Fruit fly (Drosophila melanogaster): ENCODE results near the gene CycJ.
A peak's percentile ranks its signal among the peaks of the same experiment; 100 is the strongest.

CycJ gene

dm6 chr3L:3439598-3439997 lies 26.6 kb upstream of the CycJ start:
- TF ChIP-seq HmgZ (tag; optimal IDR thresholded peaks at IDR 0.05) (no peak), Med (GFP tag) (peak; percentile 43), trh (GFP tag; optimal IDR thresholded peaks at IDR 0.05) (no peak), Ptx1 (GFP tag; IDR thresholded peaks at IDR 0.05) (0 out of 2 replicates have a peak, but pooled peaks have one; percentile 9), CG3163 (GFP tag; optimal IDR thresholded peaks at IDR 0.05) (no peak), CG10565 (GFP tag; optimal IDR thresholded peaks at IDR 0.05) (no peak), vfl (GFP tag; optimal IDR thresholded peaks at IDR 0.05) (no peak), dysf (GFP tag; IDR thresholded peaks at IDR 0.05) (0 out of 3 replicates have a peak, but pooled peaks have one; percentile 7), sqz (GFP tag; optimal IDR thresholded peaks at IDR 0.05) (no peak), CG16813 (GFP tag; IDR thresholded peaks at IDR 0.05; ENCODE audit: partially characterized antibody) (no peak), CkIIα-i1 (GFP tag; IDR thresholded peaks at IDR 0.05) (no peak)

dm6 chr3L:3440116-3440515 lies 26.1 kb upstream of the CycJ start:
- TF ChIP-seq gem (tag; optimal IDR thresholded peaks at IDR 0.05) (peak; percentile 2), CG11504 (tag; optimal IDR thresholded peaks at IDR 0.05) (no peak), Ravus (GFP tag; IDR thresholded peaks at IDR 0.05) (no peak), CG2678 (tag; optimal IDR thresholded peaks at IDR 0.05) (peak; percentile 0), Drgx (GFP tag; IDR thresholded peaks at IDR 0.05) (0 out of 2 replicates have a peak, but pooled peaks have one; percentile 39), lbe (GFP tag; optimal IDR thresholded peaks at IDR 0.05) (no peak), grau (tag; optimal IDR thresholded peaks at IDR 0.05) (peak; percentile 19), cad (GFP tag; optimal IDR thresholded peaks at IDR 0.05) (no peak), sens (GFP tag) (peak; percentile 57), vfl (GFP tag; optimal IDR thresholded peaks at IDR 0.05) (no peak), fu2 (GFP tag; optimal IDR thresholded peaks at IDR 0.05) (no peak), CG8478 (optimal IDR thresholded peaks at IDR 0.05) (no peak), ham (GFP tag; IDR thresholded peaks at IDR 0.05) (no peak), Xbp1 (GFP tag; optimal IDR thresholded peaks at IDR 0.05) (no peak), sc (optimal IDR thresholded peaks at IDR 0.05) (no peak), sc (GFP tag; optimal IDR thresholded peaks at IDR 0.05) (no peak), Kr (GFP tag; optimal IDR thresholded peaks at IDR 0.05) (no peak), tgo (GFP tag; IDR thresholded peaks at IDR 0.05) (no peak), CG17829 (tag; optimal IDR thresholded peaks at IDR 0.05) (no peak), stc (GFP tag; IDR thresholded peaks at IDR 0.05) (no peak), Ets97D (GFP tag; optimal IDR thresholded peaks at IDR 0.05) (no peak), CG11560 (tag; IDR thresholded peaks at IDR 0.05) (no peak), CG2712 (tag; optimal IDR thresholded peaks at IDR 0.05) (no peak), CG32532 (GFP tag; IDR thresholded peaks at IDR 0.05) (no peak), CG3281 (GFP tag; optimal IDR thresholded peaks at IDR 0.05) (no peak)

DNA sequence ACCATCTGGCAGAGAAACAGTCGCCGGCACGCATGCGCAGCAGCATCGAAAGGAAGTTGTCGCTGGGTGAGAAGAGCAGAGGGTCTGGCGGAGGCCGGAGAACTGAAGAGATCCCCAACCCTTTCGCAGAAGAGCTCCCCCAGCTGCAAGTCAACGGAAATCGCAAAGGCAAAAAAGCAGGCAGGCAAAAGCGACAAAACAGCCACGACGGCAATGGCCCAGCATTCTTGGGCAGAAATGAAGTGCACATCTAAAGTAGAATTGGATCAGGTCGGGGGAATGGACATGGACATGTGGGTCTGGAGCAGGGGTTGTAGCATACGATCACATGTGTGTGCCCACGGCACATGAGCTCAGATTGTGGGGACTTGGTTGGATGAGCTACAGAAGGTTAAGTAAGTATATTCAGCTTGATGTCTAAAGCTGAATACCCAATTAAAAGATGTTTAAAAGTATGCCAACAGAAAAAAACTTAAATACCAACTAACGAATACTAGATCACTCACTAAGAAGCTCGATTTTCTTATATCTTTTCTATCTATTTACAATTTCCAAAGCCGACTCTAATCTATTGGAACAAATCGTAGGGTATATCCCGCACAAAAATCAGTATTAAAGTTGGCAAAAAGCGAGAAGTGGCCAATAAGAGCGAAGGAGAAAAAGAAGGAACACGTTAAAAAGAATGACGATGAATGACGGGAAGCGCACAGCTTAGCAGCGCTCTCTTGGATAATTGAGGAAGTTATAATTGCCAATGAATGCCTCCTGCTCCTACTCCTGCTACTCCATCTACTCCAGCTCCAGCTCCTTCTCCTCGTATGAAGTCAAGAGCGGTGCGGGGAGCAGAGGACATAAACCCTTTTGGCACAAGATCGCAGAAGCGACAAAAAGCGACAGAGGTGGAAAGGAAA lies 24.2 kb upstream of the CycJ start:
- no peak for TF ChIP-seq Rfx (GFP tag; IDR thresholded peaks at IDR 0.05)
- 0 out of 2 replicates have a peak, but pooled peaks have one; percentile 40 for TF ChIP-seq CG11085 (GFP tag; IDR thresholded peaks at IDR 0.05)
- TF ChIP-seq CG11456 (GFP tag; IDR thresholded peaks at IDR 0.05) = 0 out of 3 replicates have a peak, but pooled peaks have one; percentile 19
- TF ChIP-seq CG14050 (GFP tag; IDR thresholded peaks at IDR 0.05) = no peak
- peak in 1 of 2 experiments; percentile 43 for TF ChIP-seq bsh (GFP tag; optimal IDR thresholded peaks at IDR 0.05)
- peak; percentile 18 for TF ChIP-seq lbe (GFP tag; optimal IDR thresholded peaks at IDR 0.05)
- TF ChIP-seq CG1832 (GFP tag; optimal IDR thresholded peaks at IDR 0.05) = peak; percentile 2
